Worm (Caenorhabditis elegans) whole organism, L1 larva: Measurements from ENCODE around the gene bus-19.

ENCODE experiments used
- C34B4.2 ChIP-seq: sonication (generic microtip); optimal IDR thresholded peaks from 2 replicates; lab custom pipeline; 2017; ENCODE audit warnings: mild to moderate bottlenecking, missing genetic modification characterization, missing compliant biosample characterization
- F16B12.6 ChIP-seq: fragments of 150-350 bp; optimal IDR thresholded peaks from 2 replicates; lab custom pipeline; 2014; ENCODE audit warnings: missing biosample characterization, missing genetic modification characterization
- aha-1 ChIP-seq: fragments of 150-350 bp; optimal IDR thresholded peaks from 2 replicates; lab custom pipeline; 2014; ENCODE audit warnings: missing biosample characterization, missing genetic modification characterization
- alr-1 ChIP-seq: fragments of 200-800 bp; sonication (Bioruptor generic); optimal IDR thresholded peaks from 2 replicates; lab custom pipeline; 2018; ENCODE audit warnings: borderline replicate concordance, mild to moderate bottlenecking, missing genetic modification characterization, missing compliant biosample characterization
- aly-2 ChIP-seq: fragments of 150-350 bp; optimal IDR thresholded peaks from 2 replicates; lab custom pipeline; 2014; ENCODE audit warnings: missing biosample characterization, missing genetic modification characterization
- ama-1 ChIP-seq: fragments of 150-350 bp; optimal IDR thresholded peaks from 2 replicates; lab custom pipeline; 2014
- blmp-1 ChIP-seq: fragments of 150-350 bp; optimal IDR thresholded peaks from 2 replicates; lab custom pipeline; 2014; ENCODE audit warnings: missing biosample characterization, missing genetic modification characterization
- ceh-8 ChIP-seq: fragments of 200-800 bp; sonication (Bioruptor generic); optimal IDR thresholded peaks from 2 replicates; lab custom pipeline; 2018; ENCODE audit warnings: mild to moderate bottlenecking, missing genetic modification characterization, moderate library complexity, missing compliant biosample characterization
- ces-1 ChIP-seq: fragments of 150-350 bp; optimal IDR thresholded peaks from 2 replicates; lab custom pipeline; 2014; ENCODE audit warnings: missing biosample characterization, missing genetic modification reagents, missing genetic modification characterization
- dpl-1 ChIP-seq, 3 experiments: fragments of 150-350 bp in 2 of 3; sonication (generic microtip) in 1 of 3; optimal IDR thresholded peaks; 2 replicates each; lab custom pipeline; 2014 to 2017; ENCODE audit warnings: missing biosample characterization in 3 of 3, missing genetic modification characterization in 3 of 3, missing genetic modification reagents in 3 of 3
- efl-1 ChIP-seq, 4 experiments: fragments of 150-350 bp; optimal IDR thresholded peaks in 3 of 4; peaks in 1 of 4; 1 replicate in 1 of 4; 2 replicates in 3 of 4; lab custom pipeline; 2014; ENCODE audit warnings: missing biosample characterization in 2 of 4, missing genetic modification characterization in 2 of 4, missing genetic modification reagents in 2 of 4
- elt-2 ChIP-seq: sonication (generic microtip); optimal IDR thresholded peaks from 2 replicates; lab custom pipeline; 2016; ENCODE audit warnings: missing genetic modification characterization, mild to moderate bottlenecking, inconsistent platforms, missing compliant biosample characterization, missing genetic modification reagents
- ets-5 ChIP-seq: fragments of 200-800 bp; sonication (Bioruptor generic); IDR thresholded peaks from 2 replicates; pipeline ENCODE4 v1.3.6; 2022; ENCODE audit warnings: missing genetic modification characterization, missing compliant biosample characterization
- grh-1 ChIP-seq: fragments of 200-800 bp; sonication (Bioruptor generic); IDR thresholded peaks from 2 replicates; pipeline ENCODE4 v1.3.6; 2022; ENCODE audit warnings: missing genetic modification reagents, missing genetic modification characterization, missing compliant biosample characterization
- hlh-17 ChIP-seq: fragments of 200-800 bp; sonication (Bioruptor generic); optimal IDR thresholded peaks from 2 replicates; lab custom pipeline; 2018; ENCODE audit warnings: missing genetic modification characterization, mild to moderate bottlenecking, missing compliant biosample characterization, moderate library complexity, borderline replicate concordance
- jun-1 ChIP-seq: fragments of 150-350 bp; optimal IDR thresholded peaks from 2 replicates; lab custom pipeline; 2014; ENCODE audit warnings: missing biosample characterization, missing genetic modification reagents, missing genetic modification characterization
- lin-13 ChIP-seq: fragments of 150-350 bp; optimal IDR thresholded peaks from 2 replicates; lab custom pipeline; 2014; ENCODE audit warnings: missing biosample characterization, missing genetic modification reagents, missing genetic modification characterization
- lin-35 ChIP-seq, 2 experiments: fragments of 150-350 bp; optimal IDR thresholded peaks; 2 replicates each; lab custom pipeline; 2014; ENCODE audit warnings: missing biosample characterization in 2 of 2, missing genetic modification characterization in 2 of 2, missing genetic modification reagents in 2 of 2
- mab-9 ChIP-seq: fragments of 200-800 bp; sonication (Bioruptor generic); IDR thresholded peaks from 2 replicates; pipeline ENCODE4 v1.3.6; 2022; ENCODE audit warnings: missing genetic modification reagents, missing genetic modification characterization, missing compliant biosample characterization
- mef-2 ChIP-seq: fragments of 150-350 bp; optimal IDR thresholded peaks from 2 replicates; lab custom pipeline; 2014; ENCODE audit warnings: missing biosample characterization, missing genetic modification characterization
- mep-1 ChIP-seq: fragments of 150-350 bp; optimal IDR thresholded peaks from 2 replicates; lab custom pipeline; 2014; ENCODE audit warnings: missing biosample characterization, missing genetic modification characterization
- nhr-11 ChIP-seq: fragments of 150-350 bp; optimal IDR thresholded peaks from 2 replicates; lab custom pipeline; 2014; ENCODE audit warnings: missing biosample characterization, missing genetic modification characterization
- nhr-20 ChIP-seq: sonication (generic microtip); optimal IDR thresholded peaks from 2 replicates; lab custom pipeline; 2016; ENCODE audit warnings: mild to moderate bottlenecking, missing genetic modification characterization, missing compliant biosample characterization
- nhr-237 ChIP-seq: fragments of 150-350 bp; optimal IDR thresholded peaks from 2 replicates; lab custom pipeline; 2014; ENCODE audit warnings: missing biosample characterization, missing genetic modification characterization
- nhr-28 ChIP-seq: fragments of 150-350 bp; optimal IDR thresholded peaks from 2 replicates; lab custom pipeline; 2014; ENCODE audit warnings: missing biosample characterization, missing genetic modification characterization
- pqm-1 ChIP-seq: sonication (generic microtip); optimal IDR thresholded peaks from 3 replicates; lab custom pipeline; 2017; ENCODE audit warnings: missing biosample characterization, missing genetic modification characterization
- skn-1 ChIP-seq: fragments of 150-350 bp; optimal IDR thresholded peaks from 2 replicates; lab custom pipeline; 2014; ENCODE audit warnings: missing biosample characterization, missing genetic modification characterization
- sox-4 ChIP-seq: sonication (generic microtip); optimal IDR thresholded peaks from 2 replicates; lab custom pipeline; 2016; ENCODE audit warnings: missing genetic modification characterization, missing compliant biosample characterization
- sptf-1 ChIP-seq: fragments of 150-350 bp; optimal IDR thresholded peaks from 2 replicates; lab custom pipeline; 2014; ENCODE audit warnings: missing biosample characterization, missing genetic modification characterization
- sup-37 ChIP-seq: fragments of 200-800 bp; sonication (Bioruptor generic); optimal IDR thresholded peaks from 2 replicates; lab custom pipeline; 2018; ENCODE audit warnings: mild to moderate bottlenecking, missing genetic modification characterization, missing compliant biosample characterization
- tlp-1 ChIP-seq: fragments of 150-350 bp; optimal IDR thresholded peaks from 2 replicates; lab custom pipeline; 2014; ENCODE audit warnings: missing biosample characterization, missing genetic modification characterization
- unc-98 ChIP-seq: fragments of 200-800 bp; sonication (Bioruptor generic); IDR thresholded peaks from 2 replicates; pipeline ENCODE4 v1.3.6; 2022; ENCODE audit warnings: missing genetic modification characterization, missing compliant biosample characterization
- vab-15 ChIP-seq: sonication (generic microtip); optimal IDR thresholded peaks from 2 replicates; lab custom pipeline; 2017; ENCODE audit warnings: missing genotype, mild to moderate bottlenecking, missing genetic modification characterization, missing compliant biosample characterization
- zag-1 ChIP-seq: fragments of 150-350 bp; optimal IDR thresholded peaks from 2 replicates; lab custom pipeline; 2014; ENCODE audit warnings: missing biosample characterization, missing genetic modification characterization
- zip-4 ChIP-seq: fragments of 200-800 bp; sonication (Bioruptor generic); optimal IDR thresholded peaks from 2 replicates; lab custom pipeline; 2018; ENCODE audit warnings: mild to moderate bottlenecking, missing genetic modification characterization, moderate library complexity, missing compliant biosample characterization
- ztf-11 ChIP-seq, 2 experiments: sonication (generic microtip); optimal IDR thresholded peaks; 2 replicates each; lab custom pipeline; 2016 to 2017; ENCODE audit warnings: missing genetic modification characterization in 2 of 2, missing biosample characterization in 1 of 2, missing compliant biosample characterization in 1 of 2

bus-19 gene

ce11 chrV:12876708-12877107 lies 4.9 kb downstream of the bus-19 start:
- TF ChIP-seq nhr-20 (tag; lab: Kevin White, UChicago): peak; percentile 2
- no peak for TF ChIP-seq zip-4 (GFP tag; lab: Kevin White, UChicago)
- TF ChIP-seq elt-2 (tag; lab: Kevin White, UChicago): peak; percentile 71
- TF ChIP-seq aha-1 (tag; lab: Kevin White, UChicago): no peak
- TF ChIP-seq ceh-8 (GFP tag; lab: Kevin White, UChicago): no peak
- TF ChIP-seq efl-1 (optimal IDR thresholded peaks at IDR 0.05; lab: Kevin White, UChicago): no peak
- no peak for TF ChIP-seq efl-1 (GFP tag; optimal IDR thresholded peaks at IDR 0.05 in 1 of 2; lab: Kevin White, UChicago)
- no peak for TF ChIP-seq sox-4 (tag; lab: Kevin White, UChicago)
- no peak for TF ChIP-seq zag-1 (tag; lab: Kevin White, UChicago)
- no peak for TF ChIP-seq F16B12.6 (tag; lab: Kevin White, UChicago)
- TF ChIP-seq grh-1 (GFP tag; lab: Robert Waterston, UW): no peak
- TF ChIP-seq hlh-17: no peak
- no peak for TF ChIP-seq aly-2 (tag; lab: Kevin White, UChicago)
- TF ChIP-seq lin-35 (GFP tag; optimal IDR thresholded peaks at IDR 0.05; lab: Kevin White, UChicago): peak in 1 of 2 experiments; percentile 40
- no peak for TF ChIP-seq vab-15
- TF ChIP-seq pqm-1: no peak
- no peak for TF ChIP-seq C34B4.2 (tag; lab: Kevin White, UChicago)
- no peak for TF ChIP-seq mep-1 (tag; lab: Kevin White, UChicago)
- TF ChIP-seq ets-5 (GFP tag; lab: Robert Waterston, UW): no peak
- no peak for TF ChIP-seq lin-13 (GFP tag; lab: Kevin White, UChicago)

ce11 chrV:12877579-12877978 lies 5.7 kb downstream of the bus-19 start:
- TF ChIP-seq alr-1: no peak
- TF ChIP-seq nhr-237 (tag; lab: Kevin White, UChicago): no peak
- no peak for TF ChIP-seq ets-5 (GFP tag; lab: Robert Waterston, UW)
- TF ChIP-seq dpl-1 (GFP tag; optimal IDR thresholded peaks at IDR 0.05; lab: Kevin White, UChicago): no peak
- no peak for TF ChIP-seq aha-1 (tag; lab: Kevin White, UChicago)

- no peak for TF ChIP-seq sptf-1 (tag; lab: Kevin White, UChicago)
- TF ChIP-seq blmp-1 (tag; lab: Kevin White, UChicago): peak; percentile 51
- TF ChIP-seq ztf-11 (tag; optimal IDR thresholded peaks at IDR 0.05; lab: Kevin White, UChicago): no peak
Measured at ce11 chrV:12879349-12879748, 7.5 kb downstream of the bus-19 start.

ce11 chrV:12881396-12881795 lies 9.5 kb downstream of the bus-19 start:
- no peak for TF ChIP-seq ama-1 (lab: Kevin White, UChicago)
- no peak for TF ChIP-seq efl-1 (optimal IDR thresholded peaks at IDR 0.05; lab: Kevin White, UChicago)
- peak in 1 of 2 experiments; percentile 85 for TF ChIP-seq efl-1 (GFP tag; optimal IDR thresholded peaks at IDR 0.05 in 1 of 2; lab: Kevin White, UChicago)
- TF ChIP-seq, all 84 proteins: peak for 1

- TF ChIP-seq unc-98 (GFP tag; lab: Robert Waterston, UW) (no peak), efl-1 (optimal IDR thresholded peaks at IDR 0.05; lab: Kevin White, UChicago) (no peak), efl-1 (GFP tag; optimal IDR thresholded peaks at IDR 0.05 in 1 of 2; lab: Kevin White, UChicago) (peak in 1 of 2 experiments; percentile 63)
Measured at ce11 chrV:12882370-12882769, 10.5 kb downstream of the bus-19 start.

ce11 chrV:12885860-12886259 lies 14.0 kb downstream of the bus-19 start, which contains the start of gene glb-24:
glb-24 (minus strand) TSS chrV:12885960.
- TF ChIP-seq nhr-11 (no peak), ces-1 (GFP tag; lab: Kevin White, UChicago) (no peak), jun-1 (no peak), mab-9 (GFP tag; lab: Robert Waterston, UW) (no peak), zip-4 (GFP tag; lab: Kevin White, UChicago) (no peak), nhr-28 (no peak), skn-1 (tag; lab: Kevin White, UChicago) (no peak), mef-2 (no peak), tlp-1 (tag; lab: Kevin White, UChicago) (no peak), alr-1 (no peak), sup-37 (GFP tag; lab: Kevin White, UChicago) (no peak)
